Fruit fly (Drosophila melanogaster) whole organism, embryonic: ENCODE measurements around the gene sra.
"Not testable (repeated sequence)": the region's sequence is repeated elsewhere in the genome, so short reads cannot be mapped to it uniquely, and the experiment has no call there.

Source experiments
- CG16815 ChIP-seq: fragments of 200-800 bp; sonication (Bioruptor generic); optimal IDR thresholded peaks from 3 replicates; lab custom pipeline; 2017; ENCODE audit warnings: missing biosample characterization, mild to moderate bottlenecking, missing genetic modification characterization
- CG4854 ChIP-seq: fragments of 200-800 bp; sonication (Bioruptor generic); optimal IDR thresholded peaks from 2 replicates; lab custom pipeline; 2016; ENCODE audit warnings: missing biosample characterization, missing genetic modification characterization, inconsistent platforms
- Neu2 ChIP-seq: fragments of 200-800 bp; sonication (Bioruptor generic); optimal IDR thresholded peaks from 3 replicates; lab custom pipeline; 2016; ENCODE audit warnings: missing biosample characterization, missing genetic modification characterization, borderline replicate concordance

dm6 chr3R:16189464-16189863 is 2.7 kb downstream of the sra start, which contains the start of gene Bin1:
- not testable (repeated sequence) for TF ChIP-seq CG16815 (GFP tag; lab: Kevin White, UChicago); Neu2 (GFP tag; lab: Kevin White, UChicago); CG4854
